Worm (Caenorhabditis elegans) whole organism, L4 larva: Measurements from ENCODE around the gene R02D5.3.

Experiments
- Y105C5A.15 ChIP-seq: fragments of 200-800 bp; sonication (Bioruptor generic); IDR thresholded peaks from 2 replicates; pipeline ENCODE4 v1.3.6; 2022; ENCODE audit warnings: missing genetic modification characterization, missing compliant biosample characterization
- aly-2 ChIP-seq: sonication (generic microtip); optimal IDR thresholded peaks from 2 replicates; lab custom pipeline; 2018; ENCODE audit warnings: missing biosample characterization, missing genetic modification characterization
- ama-1 ChIP-seq: fragments of 150-350 bp; optimal IDR thresholded peaks from 2 replicates; lab custom pipeline; 2014; ENCODE audit warnings: inconsistent platforms, mixed read lengths
- ceh-32 ChIP-seq: sonication (generic microtip); optimal IDR thresholded peaks from 2 replicates; lab custom pipeline; 2016; ENCODE audit warnings: mild to moderate bottlenecking, missing genetic modification characterization, missing compliant biosample characterization; ENCODE audit not compliant: poor library complexity
- daf-12 ChIP-seq: fragments of 150-350 bp; optimal IDR thresholded peaks from 2 replicates; lab custom pipeline; 2014; ENCODE audit warnings: missing biosample characterization, missing genetic modification reagents, missing genetic modification characterization
- fos-1 ChIP-seq: fragments of 150-350 bp; optimal IDR thresholded peaks from 2 replicates; lab custom pipeline; 2014; ENCODE audit warnings: missing biosample characterization, missing genetic modification characterization
- hlh-11 ChIP-seq: fragments of 200-800 bp; sonication (Bioruptor generic); optimal IDR thresholded peaks from 2 replicates; lab custom pipeline; 2018; ENCODE audit warnings: mild to moderate bottlenecking, missing genetic modification characterization, missing compliant biosample characterization
- hlh-30 ChIP-seq: sonication (generic microtip); optimal IDR thresholded peaks from 2 replicates; lab custom pipeline; 2017; ENCODE audit warnings: antibody characterized with exemption, mild to moderate bottlenecking, missing genetic modification characterization, missing compliant biosample characterization; ENCODE audit not compliant: insufficient read depth
- lin-39 ChIP-seq: fragments of 150-350 bp; optimal IDR thresholded peaks from 2 replicates; lab custom pipeline; 2014; ENCODE audit warnings: missing biosample characterization, missing genetic modification reagents, missing genetic modification characterization
- mep-1 ChIP-seq: fragments of 150-350 bp; sonication (generic microtip); optimal IDR thresholded peaks from 3 replicates; lab custom pipeline; 2014; ENCODE audit warnings: missing biosample characterization, missing genetic modification characterization
- nhr-11 ChIP-seq: fragments of 150-350 bp; optimal IDR thresholded peaks from 2 replicates; lab custom pipeline; 2014; ENCODE audit warnings: missing biosample characterization, missing genetic modification characterization
- nhr-237 ChIP-seq: sonication (generic microtip); optimal IDR thresholded peaks from 2 replicates; lab custom pipeline; 2017; ENCODE audit warnings: missing biosample characterization, missing genetic modification characterization
- nhr-25 ChIP-seq: sonication (generic microtip); optimal IDR thresholded peaks from 2 replicates; lab custom pipeline; 2017; ENCODE audit warnings: missing genetic modification characterization, mild to moderate bottlenecking, missing compliant biosample characterization, antibody characterized with exemption, moderate library complexity, borderline replicate concordance; ENCODE audit not compliant: insufficient read depth
- ztf-11 ChIP-seq: fragments of 150-350 bp; optimal IDR thresholded peaks from 2 replicates; lab custom pipeline; 2014; ENCODE audit warnings: missing biosample characterization, missing genetic modification characterization

- TF ChIP-seq hlh-11 (tag; lab: Kevin White, UChicago) = no peak
- no peak for TF ChIP-seq ztf-11
- TF ChIP-seq daf-12 (tag; lab: Kevin White, UChicago) = no peak
- TF ChIP-seq nhr-237 (tag; lab: Kevin White, UChicago) = no peak
- TF ChIP-seq hlh-30 (tag; lab: Kevin White, UChicago) = no peak
- no peak for TF ChIP-seq aly-2
- TF ChIP-seq ceh-32 (tag; lab: Kevin White, UChicago) = no peak
- TF ChIP-seq lin-39 = no peak
- TF ChIP-seq mep-1 (tag; lab: Kevin White, UChicago) = no peak
- no peak for TF ChIP-seq nhr-11
- TF ChIP-seq ama-1 = no peak
- no peak for TF ChIP-seq nhr-25
- no peak for TF ChIP-seq Y105C5A.15
- TF ChIP-seq fos-1 (tag; lab: Kevin White, UChicago) = no peak
Measured at ce11 chrV:14433584-14433983, 49.4 kb upstream of the R02D5.3 start.
